Fruit fly (Drosophila melanogaster) whole organism, prepupa: ENCODE measurements around the gene Bap60.

Experiments
- Blimp-1 ChIP-seq: fragments of 200-800 bp; sonication (Bioruptor generic); optimal IDR thresholded peaks from 3 replicates; lab custom pipeline; 2017; ENCODE audit warnings: missing biosample characterization, missing genetic modification characterization, mild to moderate bottlenecking, moderate library complexity, missing genetic modification reagents
- CG10669 ChIP-seq: fragments of 200-800 bp; sonication (Bioruptor generic); optimal IDR thresholded peaks from 3 replicates; lab custom pipeline; 2018; ENCODE audit warnings: missing biosample characterization, mild to moderate bottlenecking, missing genetic modification characterization, moderate library complexity
- CG11762 ChIP-seq: fragments of 200-800 bp; sonication (Bioruptor generic); optimal IDR thresholded peaks from 3 replicates; lab custom pipeline; 2016; ENCODE audit warnings: missing biosample characterization, missing genetic modification characterization; ENCODE audit not compliant: insufficient read depth
- CG11902 ChIP-seq: fragments of 200-800 bp; sonication (Bioruptor generic); optimal IDR thresholded peaks from 3 replicates; lab custom pipeline; 2016; ENCODE audit warnings: missing biosample characterization, missing genetic modification characterization
- CG15336 ChIP-seq: fragments of 200-800 bp; sonication (Bioruptor generic); IDR thresholded peaks from 2 replicates; pipeline ENCODE4 v1.3.6; 2022; ENCODE audit warnings: missing biosample characterization, missing genetic modification characterization
- CG1621 ChIP-seq: fragments of 200-800 bp; sonication (Bioruptor generic); optimal IDR thresholded peaks from 3 replicates; lab custom pipeline; 2018; ENCODE audit warnings: missing biosample characterization, mild to moderate bottlenecking, missing genetic modification characterization
- CG34406 ChIP-seq: fragments of 200-800 bp; sonication (Bioruptor generic); optimal IDR thresholded peaks from 3 replicates; lab custom pipeline; 2016; ENCODE audit warnings: missing biosample characterization, missing genetic modification characterization
- CG3919 ChIP-seq: fragments of 200-800 bp; sonication (Bioruptor generic); optimal IDR thresholded peaks from 3 replicates; lab custom pipeline; 2016; ENCODE audit warnings: missing biosample characterization, missing genetic modification characterization
- CG6276 ChIP-seq: fragments of 200-800 bp; sonication (Bioruptor generic); optimal IDR thresholded peaks from 2 replicates; lab custom pipeline; 2017; ENCODE audit warnings: missing biosample characterization, mild to moderate bottlenecking, missing genetic modification characterization
- CG6808 ChIP-seq: fragments of 200-800 bp; sonication (Bioruptor generic); optimal IDR thresholded peaks from 3 replicates; lab custom pipeline; 2017; ENCODE audit warnings: missing biosample characterization, missing genetic modification characterization, mild to moderate bottlenecking, moderate library complexity, missing genetic modification reagents
- CG6854 ChIP-seq: fragments of 200-800 bp; sonication (Bioruptor generic); optimal IDR thresholded peaks from 2 replicates; lab custom pipeline; 2017; ENCODE audit warnings: missing biosample characterization, mild to moderate bottlenecking, missing genetic modification characterization
- CG7368 ChIP-seq: fragments of 200-800 bp; sonication (Bioruptor generic); optimal IDR thresholded peaks from 3 replicates; lab custom pipeline; 2016; ENCODE audit warnings: missing biosample characterization, missing genetic modification characterization
- CG8119 ChIP-seq: fragments of 200-800 bp; sonication (Bioruptor generic); IDR thresholded peaks from 3 replicates; pipeline ENCODE4 v1.3.6; 2022; ENCODE audit warnings: missing biosample characterization, missing genetic modification characterization
- CG8319 ChIP-seq: fragments of 200-800 bp; sonication (Bioruptor generic); optimal IDR thresholded peaks from 3 replicates; lab custom pipeline; 2016; ENCODE audit warnings: missing biosample characterization, missing genetic modification characterization
- CG8632 ChIP-seq: fragments of 200-800 bp; sonication (Bioruptor generic); optimal IDR thresholded peaks from 3 replicates; lab custom pipeline; 2016; ENCODE audit warnings: missing biosample characterization, missing genetic modification characterization
- CG9139 ChIP-seq: fragments of 200-800 bp; sonication (Bioruptor generic); optimal IDR thresholded peaks from 3 replicates; lab custom pipeline; 2017; ENCODE audit warnings: missing biosample characterization, mild to moderate bottlenecking, missing genetic modification characterization
- Eip75B ChIP-seq: fragments of 200-800 bp; sonication (Bioruptor generic); optimal IDR thresholded peaks from 3 replicates; lab custom pipeline; 2016; ENCODE audit warnings: missing biosample characterization, missing genetic modification characterization
- Eip78C ChIP-seq: fragments of 200-800 bp; sonication (Bioruptor generic); peaks from one replicate; lab custom pipeline; 2016; ENCODE audit warnings: missing biosample characterization, missing genetic modification characterization
- Eip93F ChIP-seq: fragments of 200-800 bp; sonication (Bioruptor generic); optimal IDR thresholded peaks from 2 replicates; lab custom pipeline; 2016; ENCODE audit warnings: missing biosample characterization, mild to moderate bottlenecking, missing genetic modification characterization
- Ets96B ChIP-seq: fragments of 200-800 bp; optimal IDR thresholded peaks from 2 replicates; lab custom pipeline; 2019; ENCODE audit warnings: missing biosample characterization, mild to moderate bottlenecking, missing genetic modification characterization, moderate library complexity
- Hr38 ChIP-seq: sonication (Bioruptor generic); optimal IDR thresholded peaks from 2 replicates; lab custom pipeline; 2016; ENCODE audit warnings: missing biosample characterization, missing genetic modification characterization
- Hr4 ChIP-seq: fragments of 200-800 bp; sonication (Bioruptor generic); optimal IDR thresholded peaks from 3 replicates; lab custom pipeline; 2016; ENCODE audit warnings: missing biosample characterization, missing genetic modification characterization
- Lpt ChIP-seq: fragments of 200-800 bp; sonication (Bioruptor generic); optimal IDR thresholded peaks from 3 replicates; lab custom pipeline; 2016; ENCODE audit warnings: missing biosample characterization, missing genetic modification characterization
- Met ChIP-seq: fragments of 200-800 bp; sonication (Bioruptor generic); optimal IDR thresholded peaks from 3 replicates; lab custom pipeline; 2016; ENCODE audit warnings: missing biosample characterization, missing genetic modification characterization
- OdsH ChIP-seq: fragments of 200-800 bp; sonication (Bioruptor generic); optimal IDR thresholded peaks from 3 replicates; lab custom pipeline; 2016; ENCODE audit warnings: missing biosample characterization, missing genetic modification characterization
- Sox15 ChIP-seq: fragments of 200-800 bp; sonication (Bioruptor generic); optimal IDR thresholded peaks from 3 replicates; lab custom pipeline; 2016; ENCODE audit warnings: missing biosample characterization, missing genetic modification characterization
- achi ChIP-seq: fragments of 200-800 bp; sonication (Bioruptor generic); optimal IDR thresholded peaks from 3 replicates; lab custom pipeline; 2016; ENCODE audit warnings: missing biosample characterization, missing genetic modification characterization
- acj6 ChIP-seq: fragments of 200-800 bp; sonication (Bioruptor generic); optimal IDR thresholded peaks from 3 replicates; lab custom pipeline; 2016; ENCODE audit warnings: missing biosample characterization, missing genetic modification characterization
- dsx ChIP-seq: fragments of 200-800 bp; optimal IDR thresholded peaks from 3 replicates; lab custom pipeline; 2019; ENCODE audit warnings: missing biosample characterization, mild to moderate bottlenecking, missing genetic modification characterization, moderate library complexity; ENCODE audit not compliant: poor library complexity, severe bottlenecking
- eg ChIP-seq: fragments of 200-800 bp; sonication (Bioruptor generic); IDR thresholded peaks from 3 replicates; pipeline ENCODE4 v1.3.6; 2022; ENCODE audit warnings: missing biosample characterization, missing genetic modification characterization
- esn ChIP-seq: fragments of 200-800 bp; sonication (Bioruptor generic); optimal IDR thresholded peaks from 2 replicates; lab custom pipeline; 2016; ENCODE audit warnings: missing biosample characterization, mild to moderate bottlenecking, missing genetic modification characterization, moderate library complexity
- fd59A ChIP-seq: fragments of 200-800 bp; sonication (Bioruptor generic); optimal IDR thresholded peaks from 2 replicates; lab custom pipeline; 2017; ENCODE audit warnings: missing biosample characterization, mild to moderate bottlenecking, missing genetic modification characterization, missing genetic modification reagents
- fkh ChIP-seq: fragments of 200-800 bp; sonication (Bioruptor generic); optimal IDR thresholded peaks from 3 replicates; lab custom pipeline; 2017; ENCODE audit warnings: missing biosample characterization, mild to moderate bottlenecking, missing genetic modification characterization, moderate library complexity
- salr ChIP-seq, 2 experiments: fragments of 200-800 bp; sonication (Bioruptor generic); optimal IDR thresholded peaks; 3 replicates each; lab custom pipeline; 2016 to 2018; ENCODE audit warnings: missing biosample characterization in 2 of 2, missing genetic modification characterization in 2 of 2, mild to moderate bottlenecking in 1 of 2
- spab ChIP-seq: fragments of 200-800 bp; sonication (Bioruptor generic); optimal IDR thresholded peaks from 2 replicates; lab custom pipeline; 2017; ENCODE audit warnings: missing biosample characterization, mild to moderate bottlenecking, missing genetic modification characterization, missing genetic modification reagents
- ss ChIP-seq, 2 experiments: fragments of 200-800 bp; sonication (Bioruptor generic); optimal IDR thresholded peaks; 2 replicates in 1 of 2; 3 replicates in 1 of 2; lab custom pipeline; 2017 to 2018; ENCODE audit warnings: mild to moderate bottlenecking in 2 of 2, missing biosample characterization in 2 of 2, missing genetic modification characterization in 2 of 2, moderate library complexity in 1 of 2
- svp ChIP-seq: fragments of 200-800 bp; sonication (Bioruptor generic); peaks from one replicate; lab custom pipeline; 2016; ENCODE audit warnings: missing biosample characterization, missing genetic modification characterization
- topi ChIP-seq: fragments of 200-800 bp; sonication (Bioruptor generic); optimal IDR thresholded peaks from 3 replicates; lab custom pipeline; 2016; ENCODE audit warnings: missing biosample characterization, missing genetic modification characterization

Gene Bap60

DNA sequence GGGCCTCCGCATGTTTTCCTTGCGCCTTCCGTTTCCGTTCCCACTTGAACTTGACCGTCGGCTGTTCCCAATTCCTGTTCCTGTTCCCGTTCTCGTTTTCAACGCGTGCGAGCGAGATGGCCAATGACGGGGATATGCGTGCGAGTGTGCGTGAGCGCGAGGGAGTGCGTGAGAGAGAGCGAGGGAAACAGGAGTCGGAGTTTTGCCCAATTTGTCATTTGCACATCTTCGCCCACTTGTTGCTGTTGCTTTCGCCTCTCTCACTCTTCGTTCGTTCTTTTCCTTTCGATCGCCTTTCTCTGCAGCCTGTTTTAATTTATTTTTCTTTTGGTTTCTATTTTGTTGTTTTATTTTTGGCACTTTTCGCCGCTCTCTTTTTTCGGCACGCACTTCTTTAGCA is 47.5 kb downstream of the Bap60 start:
- TF ChIP-seq acj6 (GFP tag; lab: Kevin White, UChicago) (no peak), Eip93F (no peak), Eip78C (GFP tag; lab: Kevin White, UChicago) (peak; percentile 58), fkh (GFP tag; lab: Kevin White, UChicago) (no peak), CG7368 (no peak), Blimp-1 (GFP tag; lab: Kevin White, UChicago) (peak; percentile 28), ss (GFP tag; optimal IDR thresholded peaks at IDR 0.05; lab: Kevin White, UChicago) (peak; percentile 64 to 72), CG9139 (GFP tag; lab: Kevin White, UChicago) (peak; percentile 33), CG6276 (GFP tag; lab: Kevin White, UChicago) (peak; percentile 67), CG6854 (GFP tag; lab: Kevin White, UChicago) (peak; percentile 53), dsx (GFP tag; lab: Kevin White, UChicago) (peak; percentile 40), CG10669 (GFP tag; lab: Kevin White, UChicago) (no peak), CG8119 (GFP tag; lab: Robert Waterston, UW) (peak; percentile 75), CG34406 (GFP tag; lab: Kevin White, UChicago) (peak; percentile 11), CG3919 (GFP tag; lab: Kevin White, UChicago) (no peak), Eip75B (GFP tag; lab: Kevin White, UChicago) (peak; percentile 16), OdsH (no peak), CG15336 (GFP tag; lab: Robert Waterston, UW) (peak; percentile 68), CG6808 (GFP tag; lab: Kevin White, UChicago) (peak; percentile 44), Ets96B (no peak), Hr38 (no peak), CG1621 (tag; lab: Kevin White, UChicago) (peak; percentile 15)

DNA sequence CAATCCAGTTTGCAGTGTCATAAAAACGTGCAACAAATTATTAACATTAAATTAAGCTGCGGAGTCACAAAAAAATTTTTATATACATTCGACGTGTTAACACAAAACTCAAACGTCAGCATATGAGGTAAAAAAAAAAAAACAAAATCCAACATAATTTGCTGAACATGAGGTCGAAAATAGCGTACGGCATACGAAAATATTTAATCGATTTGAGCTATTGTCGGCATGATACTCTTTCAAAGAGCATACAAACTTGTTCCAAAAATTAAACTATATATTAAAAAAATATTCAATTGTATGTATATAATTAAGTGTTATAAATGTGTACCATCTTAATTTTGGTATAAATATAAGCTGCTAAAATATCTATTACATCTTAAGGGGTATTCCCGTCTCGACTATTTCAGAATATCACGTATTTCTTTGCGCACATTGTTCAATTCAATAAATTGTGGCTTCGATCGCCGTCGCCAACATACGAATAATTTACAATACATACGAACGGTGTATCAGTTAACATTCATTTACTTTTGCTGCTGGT is 49.7 kb downstream of the Bap60 start:
- 0 out of 2 replicates have a peak, but pooled peaks have one; percentile 19 for TF ChIP-seq CG15336 (GFP tag; lab: Robert Waterston, UW)
- peak; percentile 14 for TF ChIP-seq esn (GFP tag; lab: Kevin White, UChicago)
- TF ChIP-seq Lpt (GFP tag; lab: Kevin White, UChicago): no peak
- TF ChIP-seq CG6276 (GFP tag; lab: Kevin White, UChicago): no peak
- TF ChIP-seq achi (GFP tag; lab: Kevin White, UChicago): no peak
- no peak for TF ChIP-seq Eip78C (GFP tag; lab: Kevin White, UChicago)
- no peak for TF ChIP-seq Hr4 (GFP tag; lab: Kevin White, UChicago)
- TF ChIP-seq Sox15 (GFP tag; lab: Kevin White, UChicago): no peak
- no peak for TF ChIP-seq CG7368
- no peak for TF ChIP-seq fd59A (GFP tag; lab: Kevin White, UChicago)
- 0 out of 3 replicates have a peak, but pooled peaks have one; percentile 13 for TF ChIP-seq eg
- TF ChIP-seq fkh (GFP tag; lab: Kevin White, UChicago): no peak
- no peak for TF ChIP-seq CG11902 (GFP tag; lab: Kevin White, UChicago)
- no peak for TF ChIP-seq CG10669 (GFP tag; lab: Kevin White, UChicago)
- no peak for TF ChIP-seq OdsH
- TF ChIP-seq salr (GFP tag; optimal IDR thresholded peaks at IDR 0.05; lab: Kevin White, UChicago): no peak
- TF ChIP-seq Blimp-1 (GFP tag; lab: Kevin White, UChicago): no peak
- no peak for TF ChIP-seq CG11762
- TF ChIP-seq spab: no peak
- no peak for TF ChIP-seq Met
- peak; percentile 32 for TF ChIP-seq svp (GFP tag; lab: Kevin White, UChicago)
- no peak for TF ChIP-seq topi (GFP tag; lab: Kevin White, UChicago)
- TF ChIP-seq CG8319 (GFP tag; lab: Kevin White, UChicago): no peak
- no peak for TF ChIP-seq CG8632 (GFP tag; lab: Kevin White, UChicago)
